Fruit fly (Drosophila melanogaster): ENCODE results near the gene CG13312.

Gene CG13312

DNA sequence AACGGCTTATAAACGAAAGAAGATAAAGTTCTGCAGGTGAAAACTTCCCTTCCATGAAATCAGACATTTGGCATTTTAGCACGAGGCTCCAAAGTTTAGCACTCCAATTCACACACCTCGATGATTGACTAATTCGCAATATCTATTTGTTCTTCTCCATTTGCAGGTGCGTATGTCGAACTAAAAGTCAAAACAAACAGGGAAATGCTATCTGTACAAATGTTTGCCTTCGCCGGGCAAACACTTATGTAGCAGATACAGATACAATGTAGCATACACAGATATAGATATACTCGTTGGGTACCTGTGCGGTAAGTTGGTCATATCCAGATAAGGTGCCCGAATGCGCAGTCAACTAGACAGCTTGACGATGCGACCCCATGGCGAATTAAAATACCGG lies 27.9 kb upstream of the CG13312 start (continued):
- TF ChIP-seq Lpt (GFP tag; optimal IDR thresholded peaks at IDR 0.05): no peak
- no peak for TF ChIP-seq Hey (tag; optimal IDR thresholded peaks at IDR 0.05)
- TF ChIP-seq CG11560 (tag; IDR thresholded peaks at IDR 0.05): no peak
- no peak for TF ChIP-seq CG42726 (GFP tag; IDR thresholded peaks at IDR 0.05; ENCODE audit: partially characterized antibody)
- TF ChIP-seq CG32772 (GFP tag; IDR thresholded peaks at IDR 0.05): no peak
- TF ChIP-seq dpn (GFP tag; optimal IDR thresholded peaks at IDR 0.05): peak in 1 of 2 experiments; percentile 9
- peak; percentile 2 for TF ChIP-seq gsb-n (tag; optimal IDR thresholded peaks at IDR 0.05)
- no peak for TF ChIP-seq CG7372 (GFP tag; IDR thresholded peaks at IDR 0.05)
- no peak for TF ChIP-seq Rfx (GFP tag; IDR thresholded peaks at IDR 0.05)
- no peak for TF ChIP-seq jing (GFP tag; optimal IDR thresholded peaks at IDR 0.05)
- peak; percentile 39 for TF ChIP-seq nau (GFP tag; optimal IDR thresholded peaks at IDR 0.05)
- no peak for TF ChIP-seq CG17612 (GFP tag; IDR thresholded peaks at IDR 0.05)
- no peak for TF ChIP-seq pita (GFP tag; optimal IDR thresholded peaks at IDR 0.05)
- TF ChIP-seq CG14441 (GFP tag; IDR thresholded peaks at IDR 0.05): no peak
- no peak for TF ChIP-seq Hr51 (GFP tag; optimal IDR thresholded peaks at IDR 0.05)
- TF ChIP-seq Drgx (GFP tag; IDR thresholded peaks at IDR 0.05): no peak; the same call in 1 of the 2 replicates
- no peak for TF ChIP-seq Adf1 (GFP tag; IDR thresholded peaks at IDR 0.05)
- no peak for TF ChIP-seq tup (GFP tag; optimal IDR thresholded peaks at IDR 0.05)
- no peak for TF ChIP-seq Taf1 (GFP tag; IDR thresholded peaks at IDR 0.05)
- no peak for TF ChIP-seq Gug (GFP tag; IDR thresholded peaks at IDR 0.05)
- TF ChIP-seq CG34376 (GFP tag; optimal IDR thresholded peaks at IDR 0.05): no peak
- 0 out of 2 replicates have a peak, but pooled peaks have one; percentile 18 for TF ChIP-seq CG17328 (GFP tag; IDR thresholded peaks at IDR 0.05)
- TF ChIP-seq ems (GFP tag; optimal IDR thresholded peaks at IDR 0.05): no peak
- TF ChIP-seq Bgb (GFP tag; IDR thresholded peaks at IDR 0.05; ENCODE audit: partially characterized antibody): no peak
- TF ChIP-seq CG13296 (GFP tag; optimal IDR thresholded peaks at IDR 0.05): no peak
- TF ChIP-seq Side (GFP tag; optimal IDR thresholded peaks at IDR 0.05): no peak
- TF ChIP-seq CG9932 (GFP tag; IDR thresholded peaks at IDR 0.05): no peak
- TF ChIP-seq ab (GFP tag; optimal IDR thresholded peaks at IDR 0.05): no peak
- no peak for TF ChIP-seq CG11696 (GFP tag; IDR thresholded peaks at IDR 0.05)
- TF ChIP-seq BEAF-32 (GFP tag; optimal IDR thresholded peaks at IDR 0.05): no peak
- peak in 1 of 2 experiments; percentile 13 for TF ChIP-seq Pdp1 (GFP tag; optimal IDR thresholded peaks at IDR 0.05)
- no peak for TF ChIP-seq emc (GFP tag; optimal IDR thresholded peaks at IDR 0.05)
- TF ChIP-seq CG2116 (GFP tag; optimal IDR thresholded peaks at IDR 0.05): no peak
- TF ChIP-seq CG9437 (GFP tag; optimal IDR thresholded peaks at IDR 0.05): no peak
- TF ChIP-seq CG18599 (GFP tag; optimal IDR thresholded peaks at IDR 0.05): peak; percentile 22
- no peak for TF ChIP-seq pho (GFP tag; optimal IDR thresholded peaks at IDR 0.05)
- TF ChIP-seq CG7963 (GFP tag; IDR thresholded peaks at IDR 0.05; ENCODE audit: partially characterized antibody): no peak
- TF ChIP-seq pros (GFP tag; optimal IDR thresholded peaks at IDR 0.05): no peak
- no peak for TF ChIP-seq TFAM (GFP tag; optimal IDR thresholded peaks at IDR 0.05)
- TF ChIP-seq wek (GFP tag; optimal IDR thresholded peaks at IDR 0.05): peak; percentile 72
- no peak for TF ChIP-seq amos (GFP tag; IDR thresholded peaks at IDR 0.05; ENCODE audit: partially characterized antibody)
- no peak for TF ChIP-seq dysf (GFP tag; IDR thresholded peaks at IDR 0.05)
- no peak for TF ChIP-seq ttk (GFP tag; IDR thresholded peaks at IDR 0.05)
- no peak for TF ChIP-seq D19A (tag; optimal IDR thresholded peaks at IDR 0.05)
- no peak for TF ChIP-seq mam (GFP tag; optimal IDR thresholded peaks at IDR 0.05)
- TF ChIP-seq Mes4 (GFP tag; optimal IDR thresholded peaks at IDR 0.05): no peak
- peak; percentile 39 for TF ChIP-seq CG3281 (GFP tag; optimal IDR thresholded peaks at IDR 0.05)
- no peak for TF ChIP-seq slou (GFP tag; optimal IDR thresholded peaks at IDR 0.05)
- TF ChIP-seq Fer2 (tag; optimal IDR thresholded peaks at IDR 0.05): no peak
- no peak for TF ChIP-seq klu (GFP tag; IDR thresholded peaks at IDR 0.05)
- no peak for TF ChIP-seq vfl (GFP tag; optimal IDR thresholded peaks at IDR 0.05)
- no peak for TF ChIP-seq sisA (GFP tag; IDR thresholded peaks at IDR 0.05)
